Worm (Caenorhabditis elegans): ENCODE data around the gene hrde-1.

- TF ChIP-seq ama-1 (optimal IDR thresholded peaks at IDR 0.05) (no peak), scrt-1 (GFP tag; IDR thresholded peaks at IDR 0.05) (no peak), hmbx-1 (tag; optimal IDR thresholded peaks at IDR 0.05) (no peak), flt-1 (GFP tag; IDR thresholded peaks at IDR 0.05) (no peak), B0310.2 (tag; optimal IDR thresholded peaks at IDR 0.05) (no peak), ceh-13 (GFP tag; optimal IDR thresholded peaks at IDR 0.05) (no peak), sea-1 (GFP tag; conservative IDR thresholded peaks at IDR 0.05) (no peak), aly-1 (tag; optimal IDR thresholded peaks at IDR 0.05) (no peak), ceh-36 (tag; optimal IDR thresholded peaks at IDR 0.05) (no peak)
These were observed 3.7 kb downstream of the hrde-1 start for ce11 chrIII:4172210-4172609.
